Fruit fly (Drosophila melanogaster) whole organism, wandering third instar larva: ENCODE measurements around the gene CG13949.

Experiments
- Abd-B ChIP-seq: fragments of >200 bp; optimal IDR thresholded peaks from 2 replicates; lab custom pipeline; 2017; ENCODE audit warnings: missing biosample characterization, missing genetic modification characterization
- CG32264 ChIP-seq: fragments of 200-800 bp; sonication (Bioruptor generic); optimal IDR thresholded peaks from 2 replicates; lab custom pipeline; 2016; ENCODE audit warnings: missing biosample characterization, missing genetic modification characterization
- CG9705 ChIP-seq: fragments of 200-800 bp; sonication (Bioruptor generic); optimal IDR thresholded peaks from 2 replicates; lab custom pipeline; 2018; ENCODE audit warnings: missing biosample characterization, mild to moderate bottlenecking, missing genetic modification characterization
- CrebA ChIP-seq: fragments of 200-800 bp; sonication (Bioruptor generic); optimal IDR thresholded peaks from 2 replicates; lab custom pipeline; 2016; ENCODE audit warnings: missing biosample characterization, mild to moderate bottlenecking, missing genetic modification characterization, borderline replicate concordance
- Dfd ChIP-seq: fragments of >200 bp; optimal IDR thresholded peaks from 2 replicates; lab custom pipeline; 2017; ENCODE audit warnings: missing biosample characterization, missing genetic modification characterization
- Dif ChIP-seq: fragments of 200-275, 200-300 bp; sonication (Bioruptor generic); optimal IDR thresholded peaks from 2 replicates; lab custom pipeline; 2018; ENCODE audit warnings: missing biosample characterization, missing genetic modification characterization; ENCODE audit not compliant: partially characterized antibody
- HLH106 ChIP-seq: fragments of 200-800 bp; optimal IDR thresholded peaks from 3 replicates; lab custom pipeline; 2019; ENCODE audit warnings: missing biosample characterization, mild to moderate bottlenecking, missing genetic modification characterization, moderate library complexity
- Hr78 ChIP-seq: fragments of >200 bp; optimal IDR thresholded peaks from 2 replicates; lab custom pipeline; 2017; ENCODE audit warnings: missing biosample characterization, missing genetic modification characterization
- Hr83 ChIP-seq: fragments of 200-300 bp; sonication (Bioruptor generic); optimal IDR thresholded peaks from 2 replicates; lab custom pipeline; 2016; ENCODE audit warnings: missing biosample characterization, mild to moderate bottlenecking, missing genetic modification characterization, moderate library complexity; ENCODE audit not compliant: poor library complexity, severe bottlenecking
- Jra ChIP-seq: sonication (Bioruptor generic); optimal IDR thresholded peaks from 2 replicates; lab custom pipeline; 2016; ENCODE audit warnings: missing biosample characterization, missing genetic modification characterization
- Mio ChIP-seq: sonication (Bioruptor generic); optimal IDR thresholded peaks from 2 replicates; lab custom pipeline; 2016; ENCODE audit warnings: missing biosample characterization, missing genetic modification characterization
- Myc ChIP-seq: fragments of >200 bp; optimal IDR thresholded peaks from 2 replicates; lab custom pipeline; 2017
- N ChIP-seq: fragments of >200 bp; optimal IDR thresholded peaks from 2 replicates; lab custom pipeline; 2018; ENCODE audit warnings: missing biosample characterization, missing external identifiers, missing genetic modification characterization
- OdsH ChIP-seq: fragments of 200-800 bp; sonication (Bioruptor generic); optimal IDR thresholded peaks from 2 replicates; lab custom pipeline; 2016; ENCODE audit warnings: missing biosample characterization, mild to moderate bottlenecking, missing genetic modification characterization
- Rel ChIP-seq, 2 experiments: fragments of 200-800 bp; sonication (Bioruptor generic) in 1 of 2; optimal IDR thresholded peaks; 2 replicates in 1 of 2; 3 replicates in 1 of 2; lab custom pipeline; 2016 to 2019; ENCODE audit warnings: mild to moderate bottlenecking in 2 of 2, missing biosample characterization in 2 of 2, missing genetic modification characterization in 2 of 2, moderate library complexity in 1 of 2
- Sp1 ChIP-seq: fragments of 200-800 bp; sonication (Bioruptor generic); optimal IDR thresholded peaks from 3 replicates; lab custom pipeline; 2019; ENCODE audit warnings: missing biosample characterization, mild to moderate bottlenecking, missing genetic modification characterization, moderate library complexity
- Vsx2 ChIP-seq: fragments of 200-300, 225-300 bp; sonication (Bioruptor generic); optimal IDR thresholded peaks from 2 replicates; lab custom pipeline; 2018; ENCODE audit warnings: missing biosample characterization, missing genetic modification characterization; ENCODE audit not compliant: partially characterized antibody
- br ChIP-seq: fragments of 200-800 bp; sonication (Bioruptor generic); optimal IDR thresholded peaks from 2 replicates; lab custom pipeline; 2016; ENCODE audit warnings: missing biosample characterization, missing genetic modification characterization
- dl ChIP-seq, 2 experiments: fragments of 175-275, 200-275 bp in 1 of 2; fragments of 200-275 bp in 1 of 2; sonication (Bioruptor generic); optimal IDR thresholded peaks; lab custom pipeline; 2018; ENCODE audit warnings: mild to moderate bottlenecking in 2 of 2, missing biosample characterization in 2 of 2, missing genetic modification characterization in 2 of 2, moderate library complexity in 2 of 2; ENCODE audit not compliant: partially characterized antibody in 2 of 2, insufficient read depth in 1 of 2
- dmrt93B ChIP-seq: fragments of 200-800 bp; sonication (Bioruptor generic); optimal IDR thresholded peaks from 2 replicates; lab custom pipeline; 2018; ENCODE audit warnings: missing biosample characterization, mild to moderate bottlenecking, missing genetic modification characterization
- dsf ChIP-seq: sonication (Bioruptor generic); optimal IDR thresholded peaks from 2 replicates; lab custom pipeline; 2016; ENCODE audit warnings: missing biosample characterization, missing genetic modification characterization, borderline replicate concordance
- ey ChIP-seq: fragments of 200-800 bp; sonication (Bioruptor generic); optimal IDR thresholded peaks from 2 replicates; lab custom pipeline; 2016; ENCODE audit warnings: missing biosample characterization, missing genetic modification characterization
- foxo ChIP-seq, 2 experiments: fragments of 200-800 bp; sonication (Bioruptor generic); optimal IDR thresholded peaks; 2 replicates in 1 of 2; 3 replicates in 1 of 2; lab custom pipeline; 2016 to 2017; ENCODE audit warnings: missing biosample characterization in 2 of 2, missing genetic modification characterization in 2 of 2
- fru ChIP-seq: fragments of 200-800 bp; sonication (Bioruptor generic); optimal IDR thresholded peaks from 3 replicates; lab custom pipeline; 2016; ENCODE audit warnings: missing biosample characterization, mild to moderate bottlenecking, missing genetic modification characterization
- h ChIP-seq: fragments of 200-800 bp; sonication (Bioruptor generic); optimal IDR thresholded peaks from 3 replicates; lab custom pipeline; 2016; ENCODE audit warnings: missing biosample characterization, mild to moderate bottlenecking, missing genetic modification characterization
- jim ChIP-seq: fragments of 175-275, 200-325 bp; sonication (Bioruptor generic); optimal IDR thresholded peaks from 2 replicates; lab custom pipeline; 2016; ENCODE audit warnings: missing biosample characterization, mild to moderate bottlenecking, missing genetic modification characterization
- lola ChIP-seq: fragments of >200 bp; optimal IDR thresholded peaks from 2 replicates; lab custom pipeline; 2017; ENCODE audit warnings: missing biosample characterization, missing genetic modification characterization
- pan ChIP-seq: fragments of >200 bp; optimal IDR thresholded peaks from 2 replicates; lab custom pipeline; 2017
- psq ChIP-seq: fragments of 200-800 bp; sonication (Bioruptor generic); optimal IDR thresholded peaks from 3 replicates; lab custom pipeline; 2017; ENCODE audit warnings: missing biosample characterization, mild to moderate bottlenecking, missing genetic modification characterization, moderate library complexity
- rgr ChIP-seq: fragments of 200-800 bp; sonication (Bioruptor generic); optimal IDR thresholded peaks from 3 replicates; lab custom pipeline; 2016; ENCODE audit warnings: missing biosample characterization, mild to moderate bottlenecking, missing genetic modification characterization
- sage ChIP-seq: fragments of 200-800 bp; sonication (Bioruptor generic); optimal IDR thresholded peaks from 2 replicates; lab custom pipeline; 2016; ENCODE audit warnings: missing biosample characterization, mild to moderate bottlenecking, missing genetic modification characterization
- sv ChIP-seq: fragments of 200-800 bp; sonication (Bioruptor generic); optimal IDR thresholded peaks from 3 replicates; lab custom pipeline; 2016; ENCODE audit warnings: missing biosample characterization, missing genetic modification characterization
- usp ChIP-seq: fragments of >200 bp; optimal IDR thresholded peaks from 2 replicates; lab custom pipeline; 2017; ENCODE audit warnings: missing biosample characterization, missing genetic modification characterization
- woc ChIP-seq: sonication (Bioruptor generic); optimal IDR thresholded peaks from 2 replicates; lab custom pipeline; 2016; ENCODE audit warnings: missing biosample characterization, mild to moderate bottlenecking, missing genetic modification characterization

Gene CG13949

DNA sequence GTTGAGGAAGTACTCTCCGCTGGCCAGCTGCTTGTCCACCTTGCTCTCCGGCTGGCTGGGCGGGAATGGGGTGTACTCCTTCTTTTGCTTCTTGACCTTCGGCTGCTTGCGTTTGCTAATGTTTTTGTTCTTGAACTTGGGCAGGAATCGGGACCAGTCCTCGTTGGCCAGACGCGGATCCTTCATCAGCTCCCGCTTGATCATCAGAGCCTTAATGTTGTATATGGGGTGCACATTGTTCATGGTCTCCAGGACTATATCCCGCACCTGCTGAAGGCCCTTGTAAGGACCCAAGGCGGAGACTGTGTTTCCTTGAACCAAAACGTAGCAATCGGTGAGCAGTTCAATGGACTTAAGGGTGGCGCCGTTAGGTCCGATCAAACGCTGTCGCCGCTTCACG is 13.8 kb downstream of the CG13949 start:
- TF ChIP-seq Myc (lab: Kevin White, UChicago) (no peak), foxo (GFP tag; optimal IDR thresholded peaks at IDR 0.05; lab: Kevin White, UChicago) (no peak), OdsH (no peak), Vsx2 (GFP tag; lab: Kevin White, UChicago) (no peak), jim (GFP tag; lab: Kevin White, UChicago) (no peak), Dif (no peak), CG9705 (GFP tag; lab: Kevin White, UChicago) (no peak), Mio (GFP tag; lab: Kevin White, UChicago) (no peak), CG32264 (GFP tag; lab: Kevin White, UChicago) (no peak), Rel (GFP tag; optimal IDR thresholded peaks at IDR 0.05; lab: Kevin White, UChicago) (no peak), Rel (tag; optimal IDR thresholded peaks at IDR 0.05; lab: Kevin White, UChicago) (no peak), pan (lab: Kevin White, UChicago) (no peak), dl (GFP tag; optimal IDR thresholded peaks at IDR 0.05; lab: Kevin White, UChicago; ENCODE audit: insufficient read depth in 1 of 2, partially characterized antibody in 2 of 2) (no peak), sage (GFP tag; lab: Kevin White, UChicago) (no peak), lola (GFP tag; lab: Kevin White, UChicago) (no peak), CrebA (GFP tag; lab: Kevin White, UChicago) (no peak)

DNA sequence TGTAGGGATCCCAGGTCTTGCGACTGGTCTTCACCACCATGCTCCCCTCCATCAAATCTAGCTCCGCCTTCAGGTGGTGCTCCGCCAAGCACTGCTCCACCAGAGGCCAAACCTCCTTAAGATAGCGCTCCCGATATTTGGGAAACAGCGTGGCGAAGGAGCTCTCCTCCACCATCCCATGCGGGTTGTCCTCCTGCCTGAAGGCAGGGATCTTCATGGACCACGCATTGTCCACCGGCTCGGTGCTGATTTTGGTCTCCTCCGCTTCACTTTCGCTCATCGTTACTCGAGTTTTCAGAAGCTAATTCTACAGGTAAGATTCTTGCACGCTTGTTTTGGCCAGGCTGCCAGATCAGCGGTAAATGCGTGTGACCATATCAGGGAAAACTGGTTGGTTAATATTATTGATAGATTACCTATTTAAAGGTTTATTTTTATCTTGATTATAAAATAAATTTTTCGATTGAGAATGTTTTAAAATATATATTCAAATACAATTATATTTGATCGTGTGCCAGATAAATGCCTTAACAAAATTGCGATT is 14.4 kb downstream of the CG13949 start, which contains the start of gene dbe:
Gene dbe (minus strand): TSS at position 361 of the 544 bp plus-strand sequence.
- TF ChIP-seq Abd-B (GFP tag; lab: Kevin White, UChicago) (no peak), Jra (no peak), foxo (GFP tag; optimal IDR thresholded peaks at IDR 0.05; lab: Kevin White, UChicago) (peak in 1 of 2 experiments; percentile 56), HLH106 (tag; lab: Kevin White, UChicago) (peak; percentile 38), CG32264 (GFP tag; lab: Kevin White, UChicago) (no peak), h (GFP tag; lab: Kevin White, UChicago) (no peak), dl (GFP tag; optimal IDR thresholded peaks at IDR 0.05; lab: Kevin White, UChicago; ENCODE audit: insufficient read depth in 1 of 2, partially characterized antibody in 2 of 2) (no peak), Dfd (GFP tag; lab: Kevin White, UChicago) (no peak), woc (no peak), Hr83 (GFP tag; lab: Kevin White, UChicago) (peak; percentile 19), dsf (GFP tag; lab: Kevin White, UChicago) (no peak), Sp1 (GFP tag; lab: Kevin White, UChicago) (peak; percentile 25), CrebA (GFP tag; lab: Kevin White, UChicago) (no peak)

DNA sequence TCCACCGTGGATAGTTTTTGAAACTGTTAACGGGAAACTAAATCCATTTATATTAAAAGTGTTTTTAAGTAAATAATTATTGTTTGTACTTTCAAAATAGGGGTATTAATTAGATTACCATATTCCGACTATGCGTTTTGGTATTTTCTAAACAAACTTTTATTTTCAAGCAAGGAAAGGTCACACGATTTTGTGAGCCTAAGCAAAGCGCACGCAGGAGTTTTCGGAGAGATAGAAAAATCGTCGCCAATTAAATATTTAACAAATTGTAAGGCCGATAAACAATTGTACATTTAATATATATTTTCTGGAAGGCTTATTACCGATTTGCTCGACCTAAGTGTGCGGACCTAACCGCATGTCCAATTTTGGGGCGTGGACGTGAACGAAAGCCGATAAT is 15.1 kb downstream of the CG13949 start, which contains the start of gene PNUTS:
Gene PNUTS (plus strand): TSS at position 181 of the 400 bp plus-strand sequence.
- no peak for TF ChIP-seq woc
- TF ChIP-seq dmrt93B = no peak
- TF ChIP-seq dl (GFP tag; optimal IDR thresholded peaks at IDR 0.05; lab: Kevin White, UChicago; ENCODE audit: insufficient read depth in 1 of 2, partially characterized antibody in 2 of 2) = peak in 1 of 2 experiments; percentile 24
- TF ChIP-seq CG9705 (GFP tag; lab: Kevin White, UChicago) = no peak
- no peak for TF ChIP-seq OdsH
- TF ChIP-seq usp = no peak
- no peak for TF ChIP-seq Dfd (GFP tag; lab: Kevin White, UChicago)
- TF ChIP-seq ey (GFP tag; lab: Kevin White, UChicago) = no peak
- no peak for TF ChIP-seq sage (GFP tag; lab: Kevin White, UChicago)
- peak; percentile 39 for TF ChIP-seq Vsx2 (GFP tag; lab: Kevin White, UChicago)
- peak; percentile 44 for TF ChIP-seq Dif
- no peak for TF ChIP-seq N (GFP tag; lab: Kevin White, UChicago)
- TF ChIP-seq Sp1 (GFP tag; lab: Kevin White, UChicago) = no peak
- no peak for TF ChIP-seq Myc (lab: Kevin White, UChicago)
- TF ChIP-seq, all 38 proteins: peak for 3

DNA sequence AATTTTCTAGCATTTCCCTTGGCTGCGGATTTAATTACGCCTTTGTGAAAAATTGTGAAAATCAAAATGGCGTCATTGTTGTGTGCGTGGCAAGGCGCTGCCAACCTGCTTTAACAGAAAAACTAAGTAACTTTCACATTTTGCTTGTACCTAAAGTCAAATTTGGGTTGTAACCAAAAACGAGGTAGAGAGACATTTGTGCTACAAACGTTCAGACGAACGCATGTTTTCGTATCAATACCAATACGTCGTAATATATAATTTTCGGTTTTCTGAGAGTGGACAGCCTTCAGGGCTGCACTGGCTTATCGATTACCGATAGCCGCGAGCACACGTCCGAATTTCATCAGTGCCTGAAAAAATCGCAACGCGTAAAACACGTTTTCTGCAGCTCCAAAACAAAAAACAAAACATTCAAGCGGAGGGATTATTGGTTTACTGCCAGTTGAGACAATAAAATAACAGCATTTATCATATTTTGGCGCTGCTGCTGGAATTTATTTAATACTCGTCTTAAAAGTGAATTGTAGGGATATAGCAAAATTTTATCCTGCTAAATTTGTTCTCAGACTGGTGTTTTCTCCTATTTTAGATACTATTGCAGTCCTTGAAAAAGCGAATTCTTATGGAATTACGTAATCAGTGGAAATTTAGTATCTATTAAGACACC is 15.7 kb downstream of the CG13949 start:
- TF ChIP-seq Jra (no peak), sv (GFP tag; lab: Kevin White, UChicago) (peak; percentile 49), dmrt93B (peak; percentile 38), CrebA (GFP tag; lab: Kevin White, UChicago) (peak; percentile 95), sage (GFP tag; lab: Kevin White, UChicago) (no peak), ey (GFP tag; lab: Kevin White, UChicago) (peak; percentile 73), woc (peak; percentile 69), Hr83 (GFP tag; lab: Kevin White, UChicago) (peak; percentile 73), pan (lab: Kevin White, UChicago) (no peak), Myc (lab: Kevin White, UChicago) (peak; percentile 8), psq (GFP tag; lab: Kevin White, UChicago) (peak; percentile 66), Mio (GFP tag; lab: Kevin White, UChicago) (peak; percentile 54), dl (GFP tag; optimal IDR thresholded peaks at IDR 0.05; lab: Kevin White, UChicago; ENCODE audit: insufficient read depth in 1 of 2, partially characterized antibody in 2 of 2) (no peak), lola (GFP tag; lab: Kevin White, UChicago) (no peak), HLH106 (tag; lab: Kevin White, UChicago) (peak; percentile 71), Sp1 (GFP tag; lab: Kevin White, UChicago) (peak; percentile 55), Rel (GFP tag; optimal IDR thresholded peaks at IDR 0.05; lab: Kevin White, UChicago) (no peak), Rel (tag; optimal IDR thresholded peaks at IDR 0.05; lab: Kevin White, UChicago) (peak; percentile 18), rgr (GFP tag; lab: Kevin White, UChicago) (peak; percentile 79), OdsH (peak; percentile 40), dsf (GFP tag; lab: Kevin White, UChicago) (no peak), br (peak; percentile 64), fru (peak; percentile 61), Dif (peak; percentile 58), Abd-B (GFP tag; lab: Kevin White, UChicago) (no peak), Hr78 (GFP tag; lab: Kevin White, UChicago) (no peak), usp (no peak), CG9705 (GFP tag; lab: Kevin White, UChicago) (peak; percentile 28)
